Worm (Caenorhabditis elegans) whole organism, late embryonic: ENCODE measurements around the gene nstp-6.

Source experiments
- C08G9.2 ChIP-seq: sonication (generic microtip); optimal IDR thresholded peaks from 2 replicates; lab custom pipeline; 2016; ENCODE audit warnings: mild to moderate bottlenecking, missing genetic modification characterization, moderate library complexity, missing compliant biosample characterization
- C38D4.7 ChIP-seq: fragments of 200-800 bp; sonication (Bioruptor generic); optimal IDR thresholded peaks from 2 replicates; lab custom pipeline; 2018; ENCODE audit warnings: mild to moderate bottlenecking, missing genetic modification characterization, moderate library complexity, missing compliant biosample characterization
- F13H6.1 ChIP-seq: sonication (generic microtip); optimal IDR thresholded peaks from 2 replicates; lab custom pipeline; 2016; ENCODE audit warnings: missing genetic modification characterization, missing compliant biosample characterization
- K02D7.2 ChIP-seq: sonication (generic microtip); optimal IDR thresholded peaks from 2 replicates; lab custom pipeline; 2017; ENCODE audit warnings: mild to moderate bottlenecking, missing genetic modification characterization, missing compliant biosample characterization
- K09A11.1 ChIP-seq: sonication (generic microtip); optimal IDR thresholded peaks from 2 replicates; lab custom pipeline; 2017; ENCODE audit warnings: antibody characterized with exemption, mild to moderate bottlenecking, missing genetic modification characterization, missing compliant biosample characterization; ENCODE audit not compliant: insufficient read depth
- T23F11.4 ChIP-seq: fragments of 200-800 bp; sonication (Bioruptor generic); optimal IDR thresholded peaks from 2 replicates; lab custom pipeline; 2018; ENCODE audit warnings: mild to moderate bottlenecking, missing genetic modification characterization, missing compliant biosample characterization
- Y22D7AL.16 ChIP-seq: sonication (generic microtip); optimal IDR thresholded peaks from 2 replicates; lab custom pipeline; 2016; ENCODE audit warnings: missing genetic modification characterization, missing compliant biosample characterization
- ama-1 ChIP-seq: fragments of 150-350 bp; optimal IDR thresholded peaks from 2 replicates; lab custom pipeline; 2014
- ceh-18 ChIP-seq: sonication (generic microtip); optimal IDR thresholded peaks from 2 replicates; lab custom pipeline; 2016; ENCODE audit warnings: missing genetic modification characterization, missing compliant biosample characterization
- ceh-2 ChIP-seq: sonication (generic microtip); optimal IDR thresholded peaks from 2 replicates; lab custom pipeline; 2016; ENCODE audit warnings: missing genotype, missing genetic modification characterization, missing compliant biosample characterization
- ceh-30 ChIP-seq: fragments of 150-350 bp; optimal IDR thresholded peaks from 2 replicates; lab custom pipeline; 2014; ENCODE audit warnings: missing biosample characterization, missing genetic modification characterization
- ceh-45 ChIP-seq: fragments of 200-800 bp; sonication (Bioruptor generic); IDR thresholded peaks from 2 replicates; pipeline ENCODE4 v1.3.6; 2022; ENCODE audit warnings: missing genetic modification reagents, missing genetic modification characterization, missing compliant biosample characterization
- ceh-48 ChIP-seq: sonication (generic microtip); optimal IDR thresholded peaks from 2 replicates; lab custom pipeline; 2016; ENCODE audit warnings: missing genetic modification characterization, inconsistent platforms, missing compliant biosample characterization
- ceh-6 ChIP-seq: fragments of 200-800 bp; sonication (Bioruptor generic); optimal IDR thresholded peaks from 2 replicates; lab custom pipeline; 2018; ENCODE audit warnings: mild to moderate bottlenecking, missing genetic modification characterization, missing compliant biosample characterization
- ceh-9 ChIP-seq: sonication (generic microtip); optimal IDR thresholded peaks from 2 replicates; lab custom pipeline; 2016; ENCODE audit warnings: mild to moderate bottlenecking, missing genetic modification characterization, inconsistent platforms, missing compliant biosample characterization
- dve-1 ChIP-seq: sonication (generic microtip); optimal IDR thresholded peaks from 2 replicates; lab custom pipeline; 2017; ENCODE audit warnings: antibody characterized with exemption, mild to moderate bottlenecking, missing genetic modification characterization, missing compliant biosample characterization
- elt-2 ChIP-seq: sonication (generic microtip); optimal IDR thresholded peaks from 2 replicates; lab custom pipeline; 2016; ENCODE audit warnings: missing genetic modification reagents, missing genetic modification characterization, missing compliant biosample characterization
- elt-4 ChIP-seq: sonication (generic microtip); optimal IDR thresholded peaks from 2 replicates; lab custom pipeline; 2016; ENCODE audit warnings: missing genetic modification characterization, missing compliant biosample characterization
- ets-4 ChIP-seq: sonication (generic microtip); optimal IDR thresholded peaks from 2 replicates; lab custom pipeline; 2016; ENCODE audit warnings: missing genetic modification characterization, missing compliant biosample characterization
- fax-1 ChIP-seq: sonication (generic microtip); optimal IDR thresholded peaks from 2 replicates; lab custom pipeline; 2016; ENCODE audit warnings: missing genotype, missing genetic modification characterization, missing compliant biosample characterization
- fkh-10 ChIP-seq: fragments of 150-350 bp; optimal IDR thresholded peaks from 2 replicates; lab custom pipeline; 2014; ENCODE audit warnings: missing biosample characterization, missing genetic modification reagents, missing genetic modification characterization
- gmeb-2 ChIP-seq: sonication (generic microtip); optimal IDR thresholded peaks from 2 replicates; lab custom pipeline; 2016; ENCODE audit warnings: missing genetic modification characterization, inconsistent platforms, missing compliant biosample characterization
- hlh-13 ChIP-seq: fragments of 200-800 bp; sonication (Bioruptor generic); optimal IDR thresholded peaks from 2 replicates; lab custom pipeline; 2018; ENCODE audit warnings: mild to moderate bottlenecking, missing genetic modification characterization, missing compliant biosample characterization
- hlh-30 ChIP-seq: sonication (generic microtip); optimal IDR thresholded peaks from 2 replicates; lab custom pipeline; 2017; ENCODE audit warnings: antibody characterized with exemption, missing genetic modification characterization, missing compliant biosample characterization; ENCODE audit not compliant: insufficient read depth
- hlh-6 ChIP-seq: sonication (generic microtip); optimal IDR thresholded peaks from 2 replicates; lab custom pipeline; 2016; ENCODE audit warnings: missing genotype, missing genetic modification characterization, missing compliant biosample characterization
- hlh-8 ChIP-seq: sonication (generic microtip); optimal IDR thresholded peaks from 2 replicates; lab custom pipeline; 2016; ENCODE audit warnings: missing genotype, missing genetic modification characterization, missing compliant biosample characterization
- nhr-11 ChIP-seq: fragments of 150-350 bp; optimal IDR thresholded peaks from 2 replicates; lab custom pipeline; 2014; ENCODE audit warnings: missing biosample characterization, missing genetic modification characterization
- npax-4 ChIP-seq: sonication (generic microtip); optimal IDR thresholded peaks from 2 replicates; lab custom pipeline; 2016; ENCODE audit warnings: missing genetic modification characterization, missing compliant biosample characterization
- odd-2 ChIP-seq: sonication (generic microtip); optimal IDR thresholded peaks from 2 replicates; lab custom pipeline; 2017; ENCODE audit warnings: antibody characterized with exemption, mild to moderate bottlenecking, missing genetic modification characterization, missing compliant biosample characterization
- pag-3 ChIP-seq: sonication (generic microtip); optimal IDR thresholded peaks from 2 replicates; lab custom pipeline; 2016; ENCODE audit warnings: missing compliant biosample characterization, missing genetic modification characterization, borderline replicate concordance
- pat-9 ChIP-seq: fragments of 200-800 bp; sonication (Bioruptor generic); optimal IDR thresholded peaks from 2 replicates; lab custom pipeline; 2018; ENCODE audit warnings: mild to moderate bottlenecking, missing genetic modification characterization, moderate library complexity, missing compliant biosample characterization
- pqm-1 ChIP-seq: sonication (generic microtip); optimal IDR thresholded peaks from 2 replicates; lab custom pipeline; 2016; ENCODE audit warnings: missing genetic modification characterization, missing compliant biosample characterization
- sdc-2 ChIP-seq: sonication (generic microtip); optimal IDR thresholded peaks from 2 replicates; lab custom pipeline; 2016; ENCODE audit warnings: missing genotype, missing genetic modification characterization, missing compliant biosample characterization
- sox-2 ChIP-seq: fragments of 200-800 bp; sonication (Bioruptor generic); IDR thresholded peaks from 2 replicates; pipeline ENCODE4 v1.3.6; 2022; ENCODE audit warnings: missing genetic modification reagents, missing genetic modification characterization, missing compliant biosample characterization
- sox-4 ChIP-seq: sonication (generic microtip); optimal IDR thresholded peaks from 2 replicates; lab custom pipeline; 2017; ENCODE audit warnings: mild to moderate bottlenecking, missing genetic modification characterization, inconsistent platforms, missing compliant biosample characterization
- tbx-7 ChIP-seq: sonication (generic microtip); optimal IDR thresholded peaks from 2 replicates; lab custom pipeline; 2016; ENCODE audit warnings: missing genotype, missing genetic modification characterization, missing compliant biosample characterization
- ttx-3 ChIP-seq: sonication (generic microtip); optimal IDR thresholded peaks from 2 replicates; lab custom pipeline; 2016; ENCODE audit warnings: missing genetic modification reagents, missing genetic modification characterization, missing compliant biosample characterization
- unc-55 ChIP-seq: sonication (generic microtip); optimal IDR thresholded peaks from 2 replicates; lab custom pipeline; 2017; ENCODE audit warnings: missing biosample characterization, missing genetic modification reagents, missing genetic modification characterization
- ztf-16 ChIP-seq: sonication (generic microtip); optimal IDR thresholded peaks from 2 replicates; lab custom pipeline; 2017; ENCODE audit warnings: missing genetic modification characterization, missing compliant biosample characterization

nstp-6 gene

DNA sequence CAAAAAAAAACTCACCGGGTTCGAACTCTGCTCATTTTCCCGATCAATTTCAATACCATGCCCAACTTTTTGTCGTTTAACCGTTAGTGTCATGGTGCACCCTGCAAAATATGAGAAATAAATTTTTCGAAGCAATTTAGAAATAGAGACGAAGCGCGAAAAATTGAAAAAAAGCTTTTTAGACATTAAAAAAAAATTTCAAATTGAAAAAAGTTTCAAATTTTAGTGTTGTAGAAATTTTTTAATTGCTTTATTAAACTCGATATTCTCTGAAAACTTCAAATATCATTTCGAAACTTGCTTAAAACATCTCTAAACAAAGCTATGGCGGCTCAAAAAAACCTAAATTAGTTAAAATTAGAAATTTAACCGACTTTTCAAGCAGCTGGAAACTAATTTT is at the start of gene nstp-6:
nstp-6 (minus strand) TSS at position 101 of the 400 bp plus-strand sequence.
- TF ChIP-seq sdc-2 (tag; lab: Kevin White, UChicago) (no peak), pat-9 (tag; lab: Kevin White, UChicago) (no peak), elt-4 (tag; lab: Kevin White, UChicago) (no peak), dve-1 (no peak), ets-4 (tag; lab: Kevin White, UChicago) (no peak), ceh-2 (tag; lab: Kevin White, UChicago) (no peak), hlh-13 (GFP tag; lab: Kevin White, UChicago) (no peak), hlh-6 (tag; lab: Kevin White, UChicago) (no peak), pag-3 (tag; lab: Kevin White, UChicago) (no peak), npax-4 (no peak), hlh-30 (tag; lab: Kevin White, UChicago) (no peak), hlh-8 (tag; lab: Kevin White, UChicago) (no peak), C38D4.7 (GFP tag; lab: Kevin White, UChicago) (no peak), fax-1 (tag; lab: Kevin White, UChicago) (no peak), ceh-9 (tag; lab: Kevin White, UChicago) (no peak), odd-2 (tag; lab: Kevin White, UChicago) (no peak), sox-2 (GFP tag; lab: Robert Waterston, UW) (no peak)
- TF ChIP-seq, all 69 proteins: peak for 0

- TF ChIP-seq unc-55, result no peak
- TF ChIP-seq K09A11.1 (tag; lab: Kevin White, UChicago), result no peak
- no peak for TF ChIP-seq pat-9 (tag; lab: Kevin White, UChicago)
- no peak for TF ChIP-seq elt-2 (tag; lab: Kevin White, UChicago)
- TF ChIP-seq pqm-1 (tag; lab: Kevin White, UChicago), result no peak
- TF ChIP-seq fkh-10 (GFP tag; lab: Kevin White, UChicago), result no peak
- TF ChIP-seq gmeb-2 (tag; lab: Kevin White, UChicago), result no peak
- no peak for TF ChIP-seq npax-4
- TF ChIP-seq sdc-2 (tag; lab: Kevin White, UChicago), result no peak
Measured at ce11 chrIV:3593513-3593912, 46.1 kb upstream of the nstp-6 start, which contains the start of gene taf-2. Gene taf-2 (minus strand): TSS chrIV:3593613.

ce11 chrIV:3590821-3591220 is 43.4 kb upstream of the nstp-6 start:
- TF ChIP-seq T23F11.4 (GFP tag; lab: Kevin White, UChicago) (no peak), ceh-30 (tag; lab: Kevin White, UChicago) (no peak), elt-4 (tag; lab: Kevin White, UChicago) (no peak), ceh-45 (GFP tag; lab: Robert Waterston, UW) (no peak), ceh-18 (tag; lab: Kevin White, UChicago) (no peak), ama-1 (lab: Kevin White, UChicago) (no peak), ttx-3 (tag; lab: Kevin White, UChicago) (no peak), Y22D7AL.16 (no peak), nhr-11 (tag; lab: Kevin White, UChicago) (no peak), tbx-7 (tag; lab: Kevin White, UChicago) (no peak), F13H6.1 (no peak), fkh-10 (GFP tag; lab: Kevin White, UChicago) (no peak), ztf-16 (tag; lab: Kevin White, UChicago) (no peak), C08G9.2 (tag; lab: Kevin White, UChicago) (no peak), sox-4 (tag; lab: Kevin White, UChicago) (no peak), dve-1 (no peak), K02D7.2 (tag; lab: Kevin White, UChicago) (no peak), ceh-6 (GFP tag; lab: Kevin White, UChicago) (no peak), hlh-6 (tag; lab: Kevin White, UChicago) (no peak), ceh-48 (no peak)
